Fruit fly (Drosophila melanogaster) whole organism, embryonic: ENCODE measurements around the gene Ltn1.

Experiments used
- BtbVII ChIP-seq: fragments of 200-800 bp; sonication (Bioruptor generic); optimal IDR thresholded peaks from 3 replicates; lab custom pipeline; 2017; ENCODE audit warnings: missing biosample characterization, mild to moderate bottlenecking, missing genetic modification characterization
- C15 ChIP-seq: fragments of 200-800 bp; sonication (Bioruptor generic); IDR thresholded peaks from 3 replicates; pipeline ENCODE4 v1.3.6; 2022; ENCODE audit warnings: missing biosample characterization, missing genetic modification characterization
- CG10209 ChIP-seq: fragments of 200-800 bp; sonication (Bioruptor generic); optimal IDR thresholded peaks from 3 replicates; lab custom pipeline; 2017; ENCODE audit warnings: missing biosample characterization, mild to moderate bottlenecking, missing genetic modification characterization, missing genetic modification reagents
- CG10565 ChIP-seq: fragments of 200-800 bp; sonication (Bioruptor generic); optimal IDR thresholded peaks from 3 replicates; lab custom pipeline; 2016; ENCODE audit warnings: missing biosample characterization, mild to moderate bottlenecking, missing genetic modification characterization
- CG11085 ChIP-seq: fragments of 200-800 bp; sonication (Bioruptor generic); IDR thresholded peaks from 2 replicates; pipeline ENCODE4 v1.3.6; 2022; ENCODE audit warnings: missing biosample characterization, missing genetic modification characterization
- CG11560 ChIP-seq: fragments of 200-800 bp; sonication (Bioruptor generic); IDR thresholded peaks from 3 replicates; pipeline ENCODE4 v1.3.6; 2022; ENCODE audit warnings: missing biosample characterization, missing genetic modification characterization
- CG12104 ChIP-seq: fragments of 200-800 bp; sonication (Bioruptor generic); optimal IDR thresholded peaks from 3 replicates; lab custom pipeline; 2016; ENCODE audit warnings: missing biosample characterization, missing genetic modification characterization
- CG12219 ChIP-seq: fragments of 200-800 bp; sonication (Bioruptor generic); optimal IDR thresholded peaks from 3 replicates; lab custom pipeline; 2018; ENCODE audit warnings: missing biosample characterization, mild to moderate bottlenecking, missing genetic modification characterization
- CG13296 ChIP-seq: fragments of 200-800 bp; sonication (Bioruptor generic); optimal IDR thresholded peaks from 3 replicates; lab custom pipeline; 2018; ENCODE audit warnings: missing biosample characterization, mild to moderate bottlenecking, missing genetic modification characterization
- CG14710 ChIP-seq: fragments of 200-800 bp; sonication (Bioruptor generic); optimal IDR thresholded peaks from 3 replicates; lab custom pipeline; 2019; ENCODE audit warnings: missing biosample characterization, mild to moderate bottlenecking, missing genetic modification characterization, moderate library complexity
- CG14860 ChIP-seq: fragments of 200-800 bp; sonication (Bioruptor generic); IDR thresholded peaks from 3 replicates; pipeline ENCODE4 v1.3.6; 2022; ENCODE audit warnings: missing biosample characterization, missing genetic modification characterization; ENCODE audit not compliant: partially characterized antibody
- CG17385 ChIP-seq: fragments of 200-800 bp; sonication (Bioruptor generic); optimal IDR thresholded peaks from 3 replicates; lab custom pipeline; 2018; ENCODE audit warnings: missing biosample characterization, mild to moderate bottlenecking, missing genetic modification characterization
- CG1792 ChIP-seq: fragments of 200-800 bp; sonication (Bioruptor generic); optimal IDR thresholded peaks from 2 replicates; lab custom pipeline; 2016; ENCODE audit warnings: missing biosample characterization, missing genetic modification characterization
- CG31224 ChIP-seq: fragments of 200-800 bp; sonication (Bioruptor generic); IDR thresholded peaks from 2 replicates; pipeline ENCODE4 v1.3.6; 2022; ENCODE audit warnings: missing biosample characterization, missing genetic modification characterization
- CG3847 ChIP-seq: fragments of 200-800 bp; sonication (Bioruptor generic); IDR thresholded peaks from 2 replicates; pipeline ENCODE4 v1.3.6; 2022; ENCODE audit warnings: missing biosample characterization, missing genetic modification characterization
- CG4820 ChIP-seq: fragments of 200-800 bp; sonication (Bioruptor generic); optimal IDR thresholded peaks from 3 replicates; lab custom pipeline; 2016; ENCODE audit warnings: missing biosample characterization, missing genetic modification characterization
- CG6765 ChIP-seq: fragments of 200-800 bp; sonication (Bioruptor generic); optimal IDR thresholded peaks from 3 replicates; lab custom pipeline; 2017; ENCODE audit warnings: missing biosample characterization, mild to moderate bottlenecking, missing genetic modification characterization
- CG7963 ChIP-seq: fragments of 200-800 bp; sonication (Bioruptor generic); IDR thresholded peaks from 3 replicates; pipeline ENCODE4 v1.3.6; 2022; ENCODE audit warnings: missing biosample characterization, missing genetic modification characterization; ENCODE audit not compliant: partially characterized antibody
- Elba2 ChIP-seq: fragments of 200-800 bp; sonication (Bioruptor generic); optimal IDR thresholded peaks from 3 replicates; lab custom pipeline; 2016; ENCODE audit warnings: missing biosample characterization, missing genetic modification characterization
- Gsc ChIP-seq: fragments of 200-800 bp; sonication (Bioruptor generic); IDR thresholded peaks from 2 replicates; pipeline ENCODE4 v1.3.6; 2022; ENCODE audit warnings: missing biosample characterization, missing genetic modification characterization
- Hr78 ChIP-seq, 2 experiments: fragments of 200-800 bp in 1 of 2; fragments of >200 bp in 1 of 2; sonication (Bioruptor generic) in 1 of 2; optimal IDR thresholded peaks; 2 replicates each; lab custom pipeline; 2017 to 2019; ENCODE audit warnings: missing biosample characterization in 2 of 2, missing genetic modification characterization in 2 of 2, mild to moderate bottlenecking in 1 of 2, moderate library complexity in 1 of 2
- Hsf ChIP-seq: fragments of 200-800 bp; sonication (Bioruptor generic); optimal IDR thresholded peaks from 3 replicates; lab custom pipeline; 2016; ENCODE audit warnings: missing biosample characterization, missing genetic modification characterization
- Lhr ChIP-seq: fragments of 200-800 bp; sonication (Bioruptor generic); optimal IDR thresholded peaks from 3 replicates; lab custom pipeline; 2017; ENCODE audit warnings: mild to moderate bottlenecking, missing biosample characterization, missing genetic modification reagents, missing genetic modification characterization
- Lim3 ChIP-seq: fragments of 200-800 bp; sonication (Bioruptor generic); IDR thresholded peaks from 2 replicates; pipeline ENCODE4 v1.3.6; 2022; ENCODE audit warnings: missing biosample characterization, missing genetic modification characterization
- NFAT ChIP-seq: fragments of 200-800 bp; sonication (Bioruptor generic); IDR thresholded peaks from 2 replicates; pipeline ENCODE4 v1.3.6; 2022; ENCODE audit warnings: missing biosample characterization, missing genetic modification characterization
- Poxn ChIP-seq: fragments of 200-800 bp; sonication (Bioruptor generic); IDR thresholded peaks from 2 replicates; pipeline ENCODE4 v1.3.6; 2022; ENCODE audit warnings: missing biosample characterization, missing genetic modification characterization
- Side ChIP-seq: fragments of 200-800 bp; sonication (Bioruptor generic); optimal IDR thresholded peaks from 2 replicates; lab custom pipeline; 2016; ENCODE audit warnings: missing biosample characterization, missing genetic modification characterization
- Xbp1 ChIP-seq: fragments of 200-800 bp; sonication (Bioruptor generic); optimal IDR thresholded peaks from 3 replicates; lab custom pipeline; 2016; ENCODE audit warnings: missing biosample characterization, mild to moderate bottlenecking, missing genetic modification characterization
- bigmax ChIP-seq: fragments of 200-800 bp; sonication (Bioruptor generic); optimal IDR thresholded peaks from 2 replicates; lab custom pipeline; 2018; ENCODE audit warnings: missing biosample characterization, mild to moderate bottlenecking, missing genetic modification characterization
- cas ChIP-seq: fragments of 200-800 bp; sonication (Bioruptor generic); IDR thresholded peaks from 2 replicates; pipeline ENCODE4 v1.3.6; 2022; ENCODE audit warnings: missing biosample characterization, missing genetic modification characterization
- chinmo ChIP-seq: fragments of 200-800 bp; sonication (Bioruptor generic); IDR thresholded peaks from 4 replicates; pipeline ENCODE4 v1.3.6; 2022; ENCODE audit warnings: missing biosample characterization, missing genetic modification characterization; ENCODE audit not compliant: partially characterized antibody
- ci ChIP-seq: fragments of 200-800 bp; sonication (Bioruptor generic); IDR thresholded peaks from 3 replicates; pipeline ENCODE4 v1.3.6; 2022; ENCODE audit warnings: missing biosample characterization, missing genetic modification characterization
- corto ChIP-seq: fragments of 200-800 bp; sonication (Bioruptor generic); optimal IDR thresholded peaks from 2 replicates; lab custom pipeline; 2016; ENCODE audit warnings: missing biosample characterization, mild to moderate bottlenecking, missing genetic modification characterization, moderate library complexity
- crol ChIP-seq: fragments of 200-800 bp; sonication (Bioruptor generic); IDR thresholded peaks from 2 replicates; pipeline ENCODE4 v1.3.6; 2022; ENCODE audit warnings: missing biosample characterization, missing genetic modification characterization
- fd3F ChIP-seq: fragments of 200-800 bp; sonication (Bioruptor generic); optimal IDR thresholded peaks from 2 replicates; lab custom pipeline; 2018; ENCODE audit warnings: missing biosample characterization, mild to moderate bottlenecking, missing genetic modification characterization, moderate library complexity
- gce ChIP-seq: fragments of 200-800 bp; sonication (Bioruptor generic); IDR thresholded peaks from 3 replicates; pipeline ENCODE4 v1.3.6; 2022; ENCODE audit warnings: missing biosample characterization, missing genetic modification characterization
- lola ChIP-seq, 3 experiments: fragments of >200 bp in 2 of 3; fragments of 200-800 bp in 1 of 3; sonication (Bioruptor generic) in 1 of 3; optimal IDR thresholded peaks; 2 replicates each; lab custom pipeline; 2017 to 2019; ENCODE audit warnings: missing biosample characterization in 3 of 3, missing genetic modification characterization in 3 of 3, mild to moderate bottlenecking in 1 of 3, moderate library complexity in 1 of 3
- pfk ChIP-seq: fragments of 200-800 bp; sonication (Bioruptor generic); optimal IDR thresholded peaks from 2 replicates; lab custom pipeline; 2018; ENCODE audit warnings: missing biosample characterization, mild to moderate bottlenecking, missing genetic modification characterization, moderate library complexity
- phol ChIP-seq: fragments of 200-800 bp; sonication (Bioruptor generic); optimal IDR thresholded peaks from 3 replicates; lab custom pipeline; 2018; ENCODE audit warnings: missing biosample characterization, mild to moderate bottlenecking, missing genetic modification characterization, moderate library complexity
- pita ChIP-seq: fragments of 200-800 bp; sonication (Bioruptor generic); optimal IDR thresholded peaks from 2 replicates; lab custom pipeline; 2017; ENCODE audit warnings: missing biosample characterization, mild to moderate bottlenecking, missing genetic modification characterization
- sens ChIP-seq: fragments of 200-800 bp; sonication (Bioruptor generic); peaks from one replicate; lab custom pipeline; 2016; ENCODE audit warnings: missing biosample characterization, missing genetic modification characterization
- sim ChIP-seq: fragments of 200-800 bp; sonication (Bioruptor generic); IDR thresholded peaks from 2 replicates; pipeline ENCODE4 v1.3.6; 2022; ENCODE audit warnings: missing biosample characterization, missing genetic modification characterization
- slbo ChIP-seq: fragments of 200-800 bp; sonication (Bioruptor generic); IDR thresholded peaks from 2 replicates; pipeline ENCODE4 v1.3.6; 2022; ENCODE audit warnings: missing biosample characterization, missing genetic modification characterization
- stwl ChIP-seq: fragments of 200-800 bp; sonication (Bioruptor generic); optimal IDR thresholded peaks from 3 replicates; lab custom pipeline; 2018; ENCODE audit warnings: missing biosample characterization, mild to moderate bottlenecking, missing genetic modification characterization, moderate library complexity
- tap ChIP-seq: fragments of 200-800 bp; optimal IDR thresholded peaks from 3 replicates; lab custom pipeline; 2019; ENCODE audit warnings: missing biosample characterization, mild to moderate bottlenecking, missing genetic modification characterization, moderate library complexity
- trem ChIP-seq: fragments of 200-800 bp; optimal IDR thresholded peaks from 3 replicates; lab custom pipeline; 2019; ENCODE audit warnings: missing biosample characterization, mild to moderate bottlenecking, missing genetic modification characterization, moderate library complexity
- unc-4 ChIP-seq: fragments of 200-800 bp; sonication (Bioruptor generic); IDR thresholded peaks from 2 replicates; pipeline ENCODE4 v1.3.6; 2022; ENCODE audit warnings: missing biosample characterization, missing genetic modification characterization; ENCODE audit not compliant: partially characterized antibody
- vvl ChIP-seq: fragments of 200-800 bp; sonication (Bioruptor generic); IDR thresholded peaks from 2 replicates; pipeline ENCODE4 v1.3.6; 2022; ENCODE audit warnings: missing biosample characterization, missing genetic modification characterization
- yki ChIP-seq: fragments of >200 bp; optimal IDR thresholded peaks from 3 replicates; lab custom pipeline; 2018
- zen2 ChIP-seq: fragments of 200-800 bp; sonication (Bioruptor generic); IDR thresholded peaks from 3 replicates; pipeline ENCODE4 v1.3.6; 2022; ENCODE audit warnings: missing biosample characterization, missing genetic modification characterization; ENCODE audit not compliant: partially characterized antibody

Ltn1 gene

DNA sequence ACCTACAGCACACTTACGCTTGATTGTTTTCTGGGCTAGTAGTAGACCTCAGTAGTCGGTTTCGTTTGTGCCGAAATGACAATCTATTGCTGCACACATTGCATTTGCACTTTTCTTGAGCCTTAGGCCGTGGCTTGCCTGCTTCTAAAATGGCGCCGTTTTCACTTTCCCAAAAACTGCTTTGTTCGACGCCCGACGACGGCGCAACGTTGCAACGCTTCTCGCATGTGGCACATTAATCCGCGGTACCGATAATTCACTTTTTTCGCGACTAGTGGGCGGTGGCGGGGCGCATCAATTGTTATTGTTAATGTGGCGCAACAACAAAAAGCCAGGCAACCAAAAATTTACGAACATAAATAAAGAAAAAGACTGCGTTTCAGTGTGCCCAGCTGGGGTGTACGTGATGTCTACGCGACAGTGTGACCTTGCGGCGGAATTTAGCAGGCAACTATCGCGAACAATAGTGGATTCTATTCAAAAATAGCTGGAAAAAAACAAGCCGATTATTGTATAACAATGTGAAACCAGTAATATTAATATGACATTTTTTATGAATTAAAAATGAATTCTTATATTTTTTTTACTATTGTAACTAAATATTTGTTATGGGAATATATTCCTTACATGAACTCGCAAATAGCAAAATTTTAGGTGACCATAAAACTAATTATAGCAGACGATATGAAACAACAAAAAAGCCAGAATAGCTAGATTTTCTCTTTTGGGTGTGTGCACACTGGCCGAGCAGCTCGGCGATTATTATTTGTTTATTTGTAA is 46.5 kb upstream of the Ltn1 start, which contains the start of the genes ash1 and Taf6 (continued):
- TF ChIP-seq Elba2 (peak; percentile 41), gce (GFP tag; lab: Robert Waterston, UW) (no peak), CG12219 (GFP tag; lab: Kevin White, UChicago) (no peak), Hr78 (GFP tag; optimal IDR thresholded peaks at IDR 0.05; lab: Kevin White, UChicago) (no peak), lola (GFP tag; optimal IDR thresholded peaks at IDR 0.05; lab: Kevin White, UChicago) (peak in 1 of 3 experiments; percentile 38), Lhr (GFP tag; lab: Kevin White, UChicago) (peak; percentile 33), CG3847 (GFP tag; lab: Robert Waterston, UW) (peak; percentile 29; the same call in 1 of the 2 replicates), slbo (no peak), Xbp1 (GFP tag; lab: Kevin White, UChicago) (no peak), CG10565 (GFP tag; lab: Kevin White, UChicago) (no peak), CG6765 (GFP tag; lab: Kevin White, UChicago) (no peak), crol (no peak), CG17385 (no peak), CG10209 (no peak), CG7963 (GFP tag; lab: Robert Waterston, UW) (peak; percentile 49; the same call in 1 of the 3 replicates), CG11085 (no peak), BtbVII (GFP tag; lab: Kevin White, UChicago) (no peak), sens (GFP tag; lab: Kevin White, UChicago) (no peak), vvl (GFP tag; lab: Robert Waterston, UW) (no peak), NFAT (no peak), Lim3 (GFP tag; lab: Robert Waterston, UW) (no peak), unc-4 (GFP tag; lab: Robert Waterston, UW) (peak; percentile 73), yki (no peak), Side (GFP tag; lab: Kevin White, UChicago) (no peak), CG13296 (GFP tag; lab: Kevin White, UChicago) (no peak), Poxn (GFP tag; lab: Robert Waterston, UW) (no peak), corto (GFP tag; lab: Kevin White, UChicago) (no peak), CG1792 (GFP tag; lab: Kevin White, UChicago) (no peak), cas (no peak), tap (tag; lab: Kevin White, UChicago) (no peak), chinmo (GFP tag; lab: Robert Waterston, UW) (0 out of 4 replicates have a peak, but pooled peaks have one; percentile 11), trem (tag; lab: Kevin White, UChicago) (peak; percentile 78), ci (GFP tag; lab: Robert Waterston, UW) (no peak), CG11560 (tag; lab: Robert Waterston, UW) (no peak), CG12104 (GFP tag; lab: Kevin White, UChicago) (no peak), zen2 (GFP tag; lab: Robert Waterston, UW) (no peak), CG14860 (GFP tag; lab: Robert Waterston, UW) (peak; percentile 50; the same call in 1 of the 3 replicates), Hsf (GFP tag; lab: Kevin White, UChicago) (no peak), CG14710 (tag; lab: Kevin White, UChicago) (peak; percentile 100), fd3F (GFP tag; lab: Kevin White, UChicago) (no peak), Gsc (GFP tag; lab: Robert Waterston, UW) (no peak), stwl (tag; lab: Kevin White, UChicago) (peak; percentile 75), C15 (GFP tag; lab: Robert Waterston, UW) (no peak), bigmax (GFP tag; lab: Kevin White, UChicago) (no peak), pfk (no peak), pita (no peak), phol (tag; lab: Kevin White, UChicago) (peak; percentile 71), CG31224 (GFP tag; lab: Robert Waterston, UW) (no peak), CG4820 (GFP tag; lab: Kevin White, UChicago) (no peak), sim (GFP tag; lab: Robert Waterston, UW) (no peak)
